Fruit fly (Drosophila melanogaster) whole organism, embryonic: ENCODE results near the gene CG3337.

Experiments used
- Adf1 ChIP-seq: fragments of 200-800 bp; sonication (Bioruptor generic); IDR thresholded peaks from 2 replicates; pipeline ENCODE4 v1.3.6; 2022; ENCODE audit warnings: missing biosample characterization, missing genetic modification characterization
- Asciz ChIP-seq: fragments of 200-800 bp; sonication (Bioruptor generic); optimal IDR thresholded peaks from 2 replicates; lab custom pipeline; 2017; ENCODE audit warnings: missing biosample characterization, mild to moderate bottlenecking, missing genetic modification characterization, missing genetic modification reagents
- BEAF-32 ChIP-seq: fragments of 200-800 bp; sonication (Bioruptor generic); optimal IDR thresholded peaks from 3 replicates; lab custom pipeline; 2017; ENCODE audit warnings: missing biosample characterization, missing genetic modification characterization, mild to moderate bottlenecking, moderate library complexity, missing genetic modification reagents
- CG10565 ChIP-seq: fragments of 200-800 bp; sonication (Bioruptor generic); optimal IDR thresholded peaks from 3 replicates; lab custom pipeline; 2016; ENCODE audit warnings: missing biosample characterization, mild to moderate bottlenecking, missing genetic modification characterization
- CG10654 ChIP-seq: fragments of 200-800 bp; sonication (Bioruptor generic); optimal IDR thresholded peaks from 2 replicates; lab custom pipeline; 2016; ENCODE audit warnings: missing biosample characterization, missing genetic modification characterization
- CG10959 ChIP-seq: fragments of 200-800 bp; sonication (Bioruptor generic); IDR thresholded peaks from 2 replicates; pipeline ENCODE4 v1.3.6; 2022; ENCODE audit warnings: missing biosample characterization, missing genetic modification characterization
- CG11560 ChIP-seq: fragments of 200-800 bp; sonication (Bioruptor generic); IDR thresholded peaks from 3 replicates; pipeline ENCODE4 v1.3.6; 2022; ENCODE audit warnings: missing biosample characterization, missing genetic modification characterization
- CG1233 ChIP-seq: fragments of 200-800 bp; sonication (Bioruptor generic); optimal IDR thresholded peaks from 4 replicates; lab custom pipeline; 2018; ENCODE audit warnings: missing biosample characterization, mild to moderate bottlenecking, missing genetic modification characterization
- CG14050 ChIP-seq: fragments of 200-800 bp; sonication (Bioruptor generic); IDR thresholded peaks from 3 replicates; pipeline ENCODE4 v1.3.6; 2022; ENCODE audit warnings: missing biosample characterization, missing genetic modification characterization
- CG14441 ChIP-seq: fragments of 200-800 bp; sonication (Bioruptor generic); IDR thresholded peaks from 2 replicates; pipeline ENCODE4 v1.3.6; 2022; ENCODE audit warnings: missing biosample characterization, missing genetic modification characterization
- CG14860 ChIP-seq: fragments of 200-800 bp; sonication (Bioruptor generic); IDR thresholded peaks from 3 replicates; pipeline ENCODE4 v1.3.6; 2022; ENCODE audit warnings: missing biosample characterization, missing genetic modification characterization; ENCODE audit not compliant: partially characterized antibody
- CG16863 ChIP-seq: fragments of 200-800 bp; sonication (Bioruptor generic); optimal IDR thresholded peaks from 3 replicates; lab custom pipeline; 2016; ENCODE audit warnings: missing biosample characterization, missing genetic modification characterization
- CG17186 ChIP-seq: fragments of 200-800 bp; sonication (Bioruptor generic); optimal IDR thresholded peaks from 3 replicates; lab custom pipeline; 2017; ENCODE audit warnings: missing biosample characterization, missing genetic modification reagents, missing genetic modification characterization
- CG17829 ChIP-seq: fragments of 200-800 bp; optimal IDR thresholded peaks from 2 replicates; lab custom pipeline; 2019; ENCODE audit warnings: missing biosample characterization, mild to moderate bottlenecking, missing genetic modification characterization, moderate library complexity
- CG32532 ChIP-seq: fragments of 200-800 bp; sonication (Bioruptor generic); IDR thresholded peaks from 2 replicates; pipeline ENCODE4 v1.3.6; 2022; ENCODE audit warnings: missing biosample characterization, missing genetic modification characterization
- CG5180 ChIP-seq: fragments of 200-800 bp; sonication (Bioruptor generic); optimal IDR thresholded peaks from 3 replicates; lab custom pipeline; 2017; ENCODE audit warnings: missing biosample characterization, missing genetic modification characterization, mild to moderate bottlenecking, moderate library complexity, missing genetic modification reagents
- CG6254 ChIP-seq: fragments of 200-800 bp; sonication (Bioruptor generic); optimal IDR thresholded peaks from 3 replicates; lab custom pipeline; 2017; ENCODE audit warnings: mild to moderate bottlenecking, missing biosample characterization, missing genetic modification reagents, missing genetic modification characterization
- CG8359 ChIP-seq: fragments of 200-800 bp; sonication (Bioruptor generic); optimal IDR thresholded peaks from 2 replicates; lab custom pipeline; 2017; ENCODE audit warnings: missing biosample characterization, mild to moderate bottlenecking, missing genetic modification characterization, borderline replicate concordance
- CG9932 ChIP-seq: fragments of 200-800 bp; sonication (Bioruptor generic); IDR thresholded peaks from 2 replicates; pipeline ENCODE4 v1.3.6; 2022; ENCODE audit warnings: missing biosample characterization, missing genetic modification characterization
- CTCF ChIP-seq: fragments of 200-800 bp; sonication (Bioruptor generic); optimal IDR thresholded peaks from 2 replicates; lab custom pipeline; 2017; ENCODE audit warnings: missing biosample characterization, mild to moderate bottlenecking, missing genetic modification characterization, moderate library complexity
- D19A ChIP-seq: fragments of 200-800 bp; optimal IDR thresholded peaks from 3 replicates; lab custom pipeline; 2019; ENCODE audit warnings: missing biosample characterization, mild to moderate bottlenecking, missing genetic modification characterization, moderate library complexity
- Deaf1 ChIP-seq: fragments of 200-800 bp; optimal IDR thresholded peaks from 3 replicates; lab custom pipeline; 2019; ENCODE audit warnings: missing biosample characterization, mild to moderate bottlenecking, missing genetic modification characterization, moderate library complexity
- Dek ChIP-seq: fragments of 200-800 bp; sonication (Bioruptor generic); optimal IDR thresholded peaks from 3 replicates; lab custom pipeline; 2019; ENCODE audit warnings: missing biosample characterization, mild to moderate bottlenecking, missing genetic modification characterization, moderate library complexity
- Gug ChIP-seq: fragments of 200-800 bp; sonication (Bioruptor generic); IDR thresholded peaks from 4 replicates; pipeline ENCODE4 v1.3.6; 2022; ENCODE audit warnings: missing biosample characterization, missing genetic modification characterization
- Hr3 ChIP-seq: fragments of 200-800 bp; sonication (Bioruptor generic); optimal IDR thresholded peaks from 3 replicates; lab custom pipeline; 2016; ENCODE audit warnings: missing biosample characterization, missing genetic modification characterization
- MESR4 ChIP-seq: fragments of 200-800 bp; sonication (Bioruptor generic); optimal IDR thresholded peaks from 2 replicates; lab custom pipeline; 2018; ENCODE audit warnings: missing biosample characterization, mild to moderate bottlenecking, missing genetic modification characterization, moderate library complexity
- MTF-1 ChIP-seq: fragments of 200-800 bp; sonication (Bioruptor generic); optimal IDR thresholded peaks from 2 replicates; lab custom pipeline; 2018; ENCODE audit warnings: missing biosample characterization, mild to moderate bottlenecking, missing genetic modification characterization, borderline replicate concordance
- Myb ChIP-seq: fragments of 200-800 bp; sonication (Bioruptor generic); optimal IDR thresholded peaks from 2 replicates; lab custom pipeline; 2016; ENCODE audit warnings: missing biosample characterization, missing genetic modification characterization
- NC2α ChIP-seq: fragments of 200-800 bp; sonication (Bioruptor generic); optimal IDR thresholded peaks from 2 replicates; lab custom pipeline; 2016; ENCODE audit warnings: missing biosample characterization, missing genetic modification characterization
- Neu2 ChIP-seq: fragments of 200-800 bp; sonication (Bioruptor generic); optimal IDR thresholded peaks from 3 replicates; lab custom pipeline; 2016; ENCODE audit warnings: missing biosample characterization, missing genetic modification characterization, borderline replicate concordance
- Pdp1 ChIP-seq, 2 experiments: fragments of 200-800 bp; sonication (Bioruptor generic); optimal IDR thresholded peaks; 3 replicates each; lab custom pipeline; 2016; ENCODE audit warnings: missing biosample characterization in 2 of 2, missing genetic modification characterization in 2 of 2, mild to moderate bottlenecking in 1 of 2, moderate library complexity in 1 of 2
- Sox102F ChIP-seq: fragments of 200-800 bp; sonication (Bioruptor generic); optimal IDR thresholded peaks from 2 replicates; lab custom pipeline; 2018; ENCODE audit warnings: missing biosample characterization, mild to moderate bottlenecking, missing genetic modification characterization, moderate library complexity
- ap ChIP-seq: fragments of 200-800 bp; sonication (Bioruptor generic); IDR thresholded peaks from 2 replicates; pipeline ENCODE4 v1.3.6; 2022; ENCODE audit warnings: missing biosample characterization, missing genetic modification characterization
- ase ChIP-seq: fragments of 200-800 bp; sonication (Bioruptor generic); IDR thresholded peaks from 3 replicates; pipeline ENCODE4 v1.3.6; 2022; ENCODE audit warnings: missing biosample characterization, missing genetic modification characterization
- dan ChIP-seq: fragments of 200-800 bp; sonication (Bioruptor generic); IDR thresholded peaks from 2 replicates; pipeline ENCODE4 v1.3.6; 2022; ENCODE audit warnings: missing biosample characterization, missing genetic modification characterization
- disco-r ChIP-seq: fragments of 200-800 bp; sonication (Bioruptor generic); optimal IDR thresholded peaks from 2 replicates; lab custom pipeline; 2016; ENCODE audit warnings: missing biosample characterization, missing genetic modification characterization
- dm ChIP-seq: fragments of 200-800 bp; sonication (Bioruptor generic); optimal IDR thresholded peaks from 3 replicates; lab custom pipeline; 2016; ENCODE audit warnings: missing biosample characterization, missing genetic modification characterization
- esg ChIP-seq: fragments of 200-800 bp; sonication (Bioruptor generic); conservative IDR thresholded peaks from 2 replicates; pipeline ENCODE4 v1.3.6; 2022; ENCODE audit warnings: missing biosample characterization, missing genetic modification characterization
- ewg ChIP-seq: fragments of 200-800 bp; sonication (Bioruptor generic); optimal IDR thresholded peaks from 3 replicates; lab custom pipeline; 2017; ENCODE audit warnings: mild to moderate bottlenecking, missing biosample characterization, missing genetic modification reagents, missing genetic modification characterization
- fru ChIP-seq: fragments of >200 bp; optimal IDR thresholded peaks from 2 replicates; lab custom pipeline; 2017
- her ChIP-seq: fragments of 200-800 bp; sonication (Bioruptor generic); optimal IDR thresholded peaks from 2 replicates; lab custom pipeline; 2016; ENCODE audit warnings: missing biosample characterization, missing genetic modification characterization
- ken ChIP-seq: fragments of 200-800 bp; sonication (Bioruptor generic); IDR thresholded peaks from 3 replicates; pipeline ENCODE4 v1.3.6; 2022; ENCODE audit warnings: missing biosample characterization, missing genetic modification characterization
- odd ChIP-seq: fragments of 200-800 bp; sonication (Bioruptor generic); optimal IDR thresholded peaks from 2 replicates; lab custom pipeline; 2017; ENCODE audit warnings: missing biosample characterization, mild to moderate bottlenecking, missing genetic modification characterization
- pnt ChIP-seq: fragments of 200-800 bp; sonication (Bioruptor generic); optimal IDR thresholded peaks from 3 replicates; lab custom pipeline; 2016; ENCODE audit warnings: missing biosample characterization, missing genetic modification characterization
- pros ChIP-seq: fragments of 200-800 bp; sonication (Bioruptor generic); optimal IDR thresholded peaks from 3 replicates; lab custom pipeline; 2019; ENCODE audit warnings: missing biosample characterization, mild to moderate bottlenecking, missing genetic modification characterization, moderate library complexity
- tx ChIP-seq: fragments of 200-800 bp; sonication (Bioruptor generic); optimal IDR thresholded peaks from 2 replicates; lab custom pipeline; 2016; ENCODE audit warnings: missing biosample characterization, missing genetic modification characterization
- unc-4 ChIP-seq: fragments of 200-800 bp; sonication (Bioruptor generic); IDR thresholded peaks from 2 replicates; pipeline ENCODE4 v1.3.6; 2022; ENCODE audit warnings: missing biosample characterization, missing genetic modification characterization; ENCODE audit not compliant: partially characterized antibody
- vfl ChIP-seq: fragments of 200-800 bp; sonication (Bioruptor generic); optimal IDR thresholded peaks from 2 replicates; lab custom pipeline; 2016; ENCODE audit warnings: missing biosample characterization, missing genetic modification characterization
- wdn ChIP-seq: fragments of 200-800 bp; sonication (Bioruptor generic); IDR thresholded peaks from 2 replicates; pipeline ENCODE4 v1.3.6; 2022; ENCODE audit warnings: missing biosample characterization, missing genetic modification characterization

The CG3337 gene

dm6 chr3R:21204500-21205167 is 18.8 kb downstream of the CG3337 start (continued):
- TF ChIP-seq wdn (GFP tag; lab: Robert Waterston, UW) (no peak), CG9932 (0 out of 2 replicates have a peak, but pooled peaks have one; percentile 16), Hr3 (peak; percentile 91), CG10654 (peak; percentile 67), Sox102F (GFP tag; lab: Kevin White, UChicago) (peak; percentile 94), ap (GFP tag; lab: Robert Waterston, UW) (peak; percentile 62), CG10565 (GFP tag; lab: Kevin White, UChicago) (peak; percentile 66), odd (GFP tag; lab: Kevin White, UChicago) (peak; percentile 66), dm (peak; percentile 81), Pdp1 (GFP tag; optimal IDR thresholded peaks at IDR 0.05; lab: Kevin White, UChicago) (peak; percentile 81 to 88), CG5180 (peak; percentile 55), unc-4 (GFP tag; lab: Robert Waterston, UW) (peak; percentile 43; the same call in 1 of the 2 replicates), Neu2 (GFP tag; lab: Kevin White, UChicago) (no peak), vfl (GFP tag; lab: Kevin White, UChicago) (peak; percentile 6), tx (GFP tag; lab: Kevin White, UChicago) (peak; percentile 78), MTF-1 (no peak), CG14860 (GFP tag; lab: Robert Waterston, UW) (no peak), Asciz (GFP tag; lab: Kevin White, UChicago) (peak; percentile 86), CG14050 (peak; percentile 55; the same call in 2 of the 3 replicates), CG6254 (GFP tag; lab: Kevin White, UChicago) (peak; percentile 74), Deaf1 (tag; lab: Kevin White, UChicago) (peak; percentile 61), CG11560 (tag; lab: Robert Waterston, UW) (no peak), Myb (GFP tag; lab: Kevin White, UChicago) (peak; percentile 40), Dek (peak; percentile 50), ken (GFP tag; lab: Robert Waterston, UW) (peak; percentile 53; the same call in 2 of the 3 replicates), CG10959 (GFP tag; lab: Robert Waterston, UW) (peak; percentile 47; the same call in 1 of the 2 replicates), CG32532 (GFP tag; lab: Robert Waterston, UW) (no peak; the same call in 1 of the 2 replicates), D19A (tag; lab: Kevin White, UChicago) (peak; percentile 90), BEAF-32 (GFP tag; lab: Kevin White, UChicago) (no peak), NC2α (GFP tag; lab: Kevin White, UChicago) (peak; percentile 67), her (GFP tag; lab: Kevin White, UChicago) (peak; percentile 80), fru (lab: Kevin White, UChicago) (no peak), pnt (peak; percentile 89), CG1233 (GFP tag; lab: Kevin White, UChicago) (peak; percentile 70), CG8359 (peak; percentile 71), ewg (GFP tag; lab: Kevin White, UChicago) (peak; percentile 85), CG14441 (peak; percentile 53), CG16863 (GFP tag; lab: Kevin White, UChicago) (peak; percentile 87), CTCF (GFP tag; lab: Kevin White, UChicago) (peak; percentile 42), Adf1 (GFP tag; lab: Robert Waterston, UW) (peak; percentile 9; the same call in 1 of the 2 replicates), dan (GFP tag; lab: Robert Waterston, UW) (no peak), disco-r (GFP tag; lab: Kevin White, UChicago) (peak; percentile 74), CG17829 (tag; lab: Kevin White, UChicago) (peak; percentile 89), Gug (GFP tag; lab: Robert Waterston, UW) (peak; percentile 73; the same call in 3 of the 4 replicates), esg (peak; percentile 60), pros (GFP tag; lab: Kevin White, UChicago) (no peak), CG17186 (GFP tag; lab: Kevin White, UChicago) (peak; percentile 86), ase (peak; percentile 77), MESR4 (GFP tag; lab: Kevin White, UChicago) (peak; percentile 4)
